Worm (Caenorhabditis elegans) whole organism, L4/young adult: Measurements from ENCODE around the gene srd-47.

Experiments used
- dao-5 ChIP-seq: sonication (generic microtip); optimal IDR thresholded peaks from 2 replicates; lab custom pipeline; 2016; ENCODE audit warnings: missing genotype, missing genetic modification characterization, moderate library complexity, missing compliant biosample characterization
- him-1 ChIP-seq: sonication (generic microtip); optimal IDR thresholded peaks from 2 replicates; lab custom pipeline; 2016; ENCODE audit warnings: missing genotype, missing genetic modification reagents, missing genetic modification characterization, missing compliant biosample characterization

DNA sequence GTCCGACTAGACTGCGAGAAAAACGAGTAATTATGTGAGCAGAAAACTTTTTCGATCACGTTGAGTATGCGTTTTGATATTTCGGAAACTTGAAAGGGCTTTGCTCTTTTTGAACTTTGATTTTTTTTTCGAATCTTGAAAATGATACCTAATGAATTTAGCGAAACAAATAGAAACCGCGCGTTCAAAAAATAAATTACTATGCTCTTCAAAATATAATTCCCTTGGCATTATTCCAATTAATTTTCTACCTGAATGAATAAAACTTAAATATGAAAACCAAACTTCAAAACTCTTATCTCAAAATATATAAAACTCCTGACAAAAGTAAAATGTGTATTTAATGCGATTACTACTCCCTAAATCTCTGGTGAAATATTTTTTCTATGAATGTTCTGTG, 18.2 kb upstream of the srd-47 start, which contains the start of gene xtr-2:
- TF ChIP-seq him-1 (tag; lab: Kevin White, UChicago) (no peak), dao-5 (no peak)
